Fruit fly (Drosophila melanogaster) whole organism, embryonic: ENCODE measurements around the gene RpS8.

ENCODE experiments used
- Bgb ChIP-seq: fragments of 200-800 bp; sonication (Bioruptor generic); IDR thresholded peaks from 2 replicates; pipeline ENCODE4 v1.3.6; 2022; ENCODE audit warnings: missing biosample characterization, missing genetic modification characterization; ENCODE audit not compliant: partially characterized antibody
- Blimp-1 ChIP-seq: fragments of 200-800 bp; sonication (Bioruptor generic); optimal IDR thresholded peaks from 3 replicates; lab custom pipeline; 2018; ENCODE audit warnings: missing biosample characterization, missing genetic modification characterization, mild to moderate bottlenecking, moderate library complexity, missing genetic modification reagents
- CG10543 ChIP-seq: fragments of 200-800 bp; sonication (Bioruptor generic); optimal IDR thresholded peaks from 3 replicates; lab custom pipeline; 2017; ENCODE audit warnings: missing biosample characterization, mild to moderate bottlenecking, missing genetic modification characterization, moderate library complexity
- CG12155 ChIP-seq: fragments of 200-800 bp; sonication (Bioruptor generic); optimal IDR thresholded peaks from 3 replicates; lab custom pipeline; 2016; ENCODE audit warnings: missing biosample characterization, missing genetic modification characterization
- CG12236 ChIP-seq: fragments of 200-800 bp; sonication (Bioruptor generic); optimal IDR thresholded peaks from 2 replicates; lab custom pipeline; 2016; ENCODE audit warnings: missing biosample characterization, missing genetic modification characterization
- CG1647 ChIP-seq: fragments of 200-800 bp; sonication (Bioruptor generic); optimal IDR thresholded peaks from 3 replicates; lab custom pipeline; 2016; ENCODE audit warnings: missing biosample characterization, missing genetic modification characterization
- CG18619 ChIP-seq: fragments of 200-800 bp; sonication (Bioruptor generic); optimal IDR thresholded peaks from 3 replicates; lab custom pipeline; 2017; ENCODE audit warnings: missing biosample characterization, mild to moderate bottlenecking, missing genetic modification characterization
- CG2889 ChIP-seq: fragments of 200-800 bp; sonication (Bioruptor generic); IDR thresholded peaks from 3 replicates; pipeline ENCODE4 v1.3.6; 2022; ENCODE audit warnings: missing biosample characterization, missing genetic modification characterization
- CG34376 ChIP-seq: fragments of 200-800 bp; sonication (Bioruptor generic); optimal IDR thresholded peaks from 2 replicates; lab custom pipeline; 2018; ENCODE audit warnings: missing biosample characterization, mild to moderate bottlenecking, missing genetic modification characterization
- CG4820 ChIP-seq: fragments of 200-800 bp; sonication (Bioruptor generic); optimal IDR thresholded peaks from 3 replicates; lab custom pipeline; 2016; ENCODE audit warnings: missing biosample characterization, missing genetic modification characterization
- CG7786 ChIP-seq: fragments of 200-800 bp; sonication (Bioruptor generic); optimal IDR thresholded peaks from 2 replicates; lab custom pipeline; 2016; ENCODE audit warnings: missing biosample characterization, missing genetic modification characterization
- D19B ChIP-seq: fragments of 200-800 bp; sonication (Bioruptor generic); optimal IDR thresholded peaks from 2 replicates; lab custom pipeline; 2017; ENCODE audit warnings: missing biosample characterization, mild to moderate bottlenecking, missing genetic modification characterization
- Dip2 ChIP-seq: fragments of 200-800 bp; sonication (Bioruptor generic); IDR thresholded peaks from 2 replicates; pipeline ENCODE4 v1.3.6; 2022; ENCODE audit warnings: missing biosample characterization, missing genetic modification characterization
- Ets65A ChIP-seq: fragments of 200-800 bp; sonication (Bioruptor generic); peaks from one replicate; lab custom pipeline; 2016; ENCODE audit warnings: missing biosample characterization, missing genetic modification characterization
- Ets97D ChIP-seq: fragments of 200-800 bp; sonication (Bioruptor generic); optimal IDR thresholded peaks from 3 replicates; lab custom pipeline; 2016; ENCODE audit warnings: missing biosample characterization, missing genetic modification characterization
- Gug ChIP-seq: fragments of 200-800 bp; sonication (Bioruptor generic); IDR thresholded peaks from 4 replicates; pipeline ENCODE4 v1.3.6; 2022; ENCODE audit warnings: missing biosample characterization, missing genetic modification characterization
- HmgD ChIP-seq: fragments of 200-800 bp; sonication (Bioruptor generic); optimal IDR thresholded peaks from 3 replicates; lab custom pipeline; 2016; ENCODE audit warnings: missing biosample characterization, missing genetic modification characterization
- Hr51 ChIP-seq, 2 experiments: fragments of 200-800 bp; sonication (Bioruptor generic); optimal IDR thresholded peaks; 2 replicates in 1 of 2; 3 replicates in 1 of 2; lab custom pipeline; 2016 to 2018; ENCODE audit warnings: missing biosample characterization in 2 of 2, missing genetic modification characterization in 2 of 2, mild to moderate bottlenecking in 1 of 2, moderate library complexity in 1 of 2
- Lim3 ChIP-seq: fragments of 200-800 bp; sonication (Bioruptor generic); IDR thresholded peaks from 2 replicates; pipeline ENCODE4 v1.3.6; 2022; ENCODE audit warnings: missing biosample characterization, missing genetic modification characterization
- Oaz ChIP-seq: fragments of 200-800 bp; sonication (Bioruptor generic); IDR thresholded peaks from 2 replicates; pipeline ENCODE4 v1.3.6; 2022; ENCODE audit warnings: missing biosample characterization, missing genetic modification characterization
- Oli ChIP-seq: fragments of 200-800 bp; sonication (Bioruptor generic); optimal IDR thresholded peaks from 2 replicates; lab custom pipeline; 2018; ENCODE audit warnings: missing biosample characterization, mild to moderate bottlenecking, missing genetic modification characterization, moderate library complexity
- Poxn ChIP-seq: fragments of 200-800 bp; sonication (Bioruptor generic); IDR thresholded peaks from 2 replicates; pipeline ENCODE4 v1.3.6; 2022; ENCODE audit warnings: missing biosample characterization, missing genetic modification characterization
- Rx ChIP-seq: fragments of 200-800 bp; sonication (Bioruptor generic); IDR thresholded peaks from 2 replicates; pipeline ENCODE4 v1.3.6; 2022; ENCODE audit warnings: missing biosample characterization, missing genetic modification characterization
- Xrp1 ChIP-seq: fragments of 200-800 bp; sonication (Bioruptor generic); IDR thresholded peaks from 2 replicates; pipeline ENCODE4 v1.3.6; 2022; ENCODE audit warnings: missing biosample characterization, missing genetic modification characterization
- bab2 ChIP-seq: fragments of 200-800 bp; sonication (Bioruptor generic); optimal IDR thresholded peaks from 2 replicates; lab custom pipeline; 2016; ENCODE audit warnings: missing biosample characterization, missing genetic modification characterization
- bsh ChIP-seq, 2 experiments: fragments of 200-800 bp; sonication (Bioruptor generic); optimal IDR thresholded peaks; 2 replicates each; lab custom pipeline; 2017 to 2018; ENCODE audit warnings: mild to moderate bottlenecking in 2 of 2, missing biosample characterization in 2 of 2, missing genetic modification characterization in 2 of 2, moderate library complexity in 1 of 2
- btn ChIP-seq: fragments of 200-800 bp; sonication (Bioruptor generic); optimal IDR thresholded peaks from 2 replicates; lab custom pipeline; 2016; ENCODE audit warnings: missing biosample characterization, missing genetic modification characterization
- en ChIP-seq: fragments of 200-800 bp; sonication (Bioruptor generic); optimal IDR thresholded peaks from 2 replicates; lab custom pipeline; 2016; ENCODE audit warnings: missing biosample characterization, missing genetic modification characterization
- exex ChIP-seq: fragments of 200-800 bp; sonication (Bioruptor generic); optimal IDR thresholded peaks from 4 replicates; lab custom pipeline; 2018; ENCODE audit warnings: missing biosample characterization, mild to moderate bottlenecking, missing genetic modification characterization, moderate library complexity
- fd96Cb ChIP-seq: fragments of 200-800 bp; sonication (Bioruptor generic); optimal IDR thresholded peaks from 2 replicates; lab custom pipeline; 2018; ENCODE audit warnings: missing biosample characterization, mild to moderate bottlenecking, missing genetic modification characterization, moderate library complexity
- gsb-n ChIP-seq: fragments of 200-800 bp; sonication (Bioruptor generic); optimal IDR thresholded peaks from 3 replicates; lab custom pipeline; 2018; ENCODE audit warnings: missing biosample characterization, mild to moderate bottlenecking, missing genetic modification characterization
- hkb ChIP-seq, 2 experiments: fragments of 200-800 bp in 1 of 2; fragments of >200 bp in 1 of 2; sonication (Bioruptor generic) in 1 of 2; IDR thresholded peaks in 1 of 2; optimal IDR thresholded peaks in 1 of 2; 2 replicates each; pipeline versions ENCODE4 v1.3.6 to Lab custom; 2017 to 2022; ENCODE audit warnings: missing biosample characterization in 1 of 2, missing genetic modification characterization in 1 of 2
- klu ChIP-seq: fragments of 200-800 bp; sonication (Bioruptor generic); IDR thresholded peaks from 2 replicates; pipeline ENCODE4 v1.3.6; 2022; ENCODE audit warnings: missing biosample characterization, missing genetic modification characterization
- kni ChIP-seq: fragments of 200-800 bp; sonication (Bioruptor generic); optimal IDR thresholded peaks from 3 replicates; lab custom pipeline; 2017; ENCODE audit warnings: mild to moderate bottlenecking, missing biosample characterization, missing genetic modification reagents, missing genetic modification characterization
- nom ChIP-seq: fragments of 200-800 bp; sonication (Bioruptor generic); optimal IDR thresholded peaks from 2 replicates; lab custom pipeline; 2017; ENCODE audit warnings: missing biosample characterization, missing genetic modification characterization, mild to moderate bottlenecking, moderate library complexity, missing genetic modification reagents
- onecut ChIP-seq: fragments of 200-800 bp; sonication (Bioruptor generic); IDR thresholded peaks from 2 replicates; pipeline ENCODE4 v1.3.6; 2022; ENCODE audit warnings: missing biosample characterization, missing genetic modification characterization
- pita ChIP-seq: fragments of 200-800 bp; sonication (Bioruptor generic); optimal IDR thresholded peaks from 2 replicates; lab custom pipeline; 2017; ENCODE audit warnings: missing biosample characterization, mild to moderate bottlenecking, missing genetic modification characterization
- salm ChIP-seq: fragments of 200-800 bp; sonication (Bioruptor generic); optimal IDR thresholded peaks from 2 replicates; lab custom pipeline; 2018; ENCODE audit warnings: missing biosample characterization, mild to moderate bottlenecking, missing genetic modification characterization
- schlank ChIP-seq: fragments of 200-800 bp; sonication (Bioruptor generic); optimal IDR thresholded peaks from 2 replicates; lab custom pipeline; 2018; ENCODE audit warnings: missing biosample characterization, mild to moderate bottlenecking, missing genetic modification characterization
- sim ChIP-seq: fragments of 200-800 bp; sonication (Bioruptor generic); IDR thresholded peaks from 2 replicates; pipeline ENCODE4 v1.3.6; 2022; ENCODE audit warnings: missing biosample characterization, missing genetic modification characterization
- slbo ChIP-seq: fragments of 200-800 bp; sonication (Bioruptor generic); IDR thresholded peaks from 2 replicates; pipeline ENCODE4 v1.3.6; 2022; ENCODE audit warnings: missing biosample characterization, missing genetic modification characterization
- sob ChIP-seq: fragments of 200-800 bp; sonication (Bioruptor generic); IDR thresholded peaks from 2 replicates; pipeline ENCODE4 v1.3.6; 2022; ENCODE audit warnings: missing biosample characterization, missing genetic modification characterization
- tgo ChIP-seq: fragments of 200-800 bp; sonication (Bioruptor generic); IDR thresholded peaks from 3 replicates; pipeline ENCODE4 v1.3.6; 2022; ENCODE audit warnings: missing biosample characterization, missing genetic modification characterization
- tin ChIP-seq: fragments of 200-800 bp; sonication (Bioruptor generic); optimal IDR thresholded peaks from 3 replicates; lab custom pipeline; 2016; ENCODE audit warnings: missing biosample characterization, missing genetic modification characterization
- tll ChIP-seq, 2 experiments: fragments of 200-800 bp in 1 of 2; fragments of >200 bp in 1 of 2; sonication (Bioruptor generic) in 1 of 2; optimal IDR thresholded peaks; 2 replicates each; lab custom pipeline; 2017 to 2019; ENCODE audit warnings: missing biosample characterization in 2 of 2, missing genetic modification characterization in 2 of 2, mild to moderate bottlenecking in 1 of 2, moderate library complexity in 1 of 2
- vnd ChIP-seq: fragments of 200-800 bp; sonication (Bioruptor generic); IDR thresholded peaks from 3 replicates; pipeline ENCODE4 v1.3.6; 2022; ENCODE audit warnings: missing biosample characterization, missing genetic modification characterization; ENCODE audit not compliant: partially characterized antibody
- vvl ChIP-seq: fragments of 200-800 bp; sonication (Bioruptor generic); IDR thresholded peaks from 2 replicates; pipeline ENCODE4 v1.3.6; 2022; ENCODE audit warnings: missing biosample characterization, missing genetic modification characterization

Gene RpS8

DNA sequence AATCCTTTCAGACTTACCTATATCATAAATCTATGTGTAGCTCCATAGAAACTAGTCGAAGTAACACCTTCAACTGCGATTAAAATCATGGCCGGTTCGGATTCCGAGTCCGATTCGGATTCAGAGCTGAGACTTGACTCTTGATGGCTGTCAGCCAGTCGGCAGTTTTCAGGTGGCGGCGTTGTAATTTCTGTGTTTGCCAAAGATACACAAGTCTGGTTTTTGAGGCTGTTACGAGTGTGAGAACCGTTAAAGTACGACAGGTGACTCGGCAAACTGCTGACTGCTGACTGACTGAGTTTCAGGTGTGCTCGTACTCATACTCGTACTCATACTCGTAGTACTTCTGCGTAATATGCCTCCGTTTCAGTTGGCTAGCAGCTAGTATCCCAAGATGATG is 29.8 kb downstream of the RpS8 start (continued):
- TF ChIP-seq pita (GFP tag; lab: Kevin White, UChicago) (no peak), exex (tag; lab: Kevin White, UChicago) (no peak), tll (GFP tag; optimal IDR thresholded peaks at IDR 0.05; lab: Kevin White, UChicago) (peak in 1 of 2 experiments; percentile 3), Hr51 (GFP tag; optimal IDR thresholded peaks at IDR 0.05; lab: Kevin White, UChicago) (peak in 1 of 2 experiments; percentile 9), onecut (GFP tag; lab: Robert Waterston, UW) (no peak; the same call in 1 of the 2 replicates), Xrp1 (GFP tag; lab: Robert Waterston, UW) (0 out of 2 replicates have a peak, but pooled peaks have one; percentile 14), sob (peak; percentile 41; the same call in 1 of the 2 replicates), hkb (optimal IDR thresholded peaks at IDR 0.05; lab: Kevin White, UChicago) (no peak), hkb (GFP tag; IDR thresholded peaks at IDR 0.05; lab: Robert Waterston, UW) (0 out of 2 replicates have a peak, but pooled peaks have one; percentile 14), HmgD (no peak)

- peak; percentile 97 for TF ChIP-seq Blimp-1
- no peak for TF ChIP-seq bab2 (GFP tag; lab: Kevin White, UChicago)
- no peak for TF ChIP-seq pita (GFP tag; lab: Kevin White, UChicago)
- TF ChIP-seq Oaz (GFP tag; lab: Robert Waterston, UW): no peak
- TF ChIP-seq vvl: peak; percentile 65; the same call in 1 of the 2 replicates
- TF ChIP-seq gsb-n (tag; lab: Kevin White, UChicago): peak; percentile 37
- peak; percentile 49 for TF ChIP-seq kni (GFP tag; lab: Kevin White, UChicago)
- TF ChIP-seq Ets65A (GFP tag; lab: Kevin White, UChicago): peak; percentile 74
These were observed 31.6 kb downstream of the RpS8 start for dm6 chr3R:29893030-29893429.

- TF ChIP-seq Ets97D (no peak), salm (tag; lab: Kevin White, UChicago) (peak; percentile 48), fd96Cb (tag; lab: Kevin White, UChicago) (peak; percentile 53), CG10543 (GFP tag; lab: Kevin White, UChicago) (peak; percentile 46), CG12236 (no peak), tgo (GFP tag; lab: Robert Waterston, UW) (peak; percentile 67), nom (GFP tag; lab: Kevin White, UChicago) (no peak), Rx (GFP tag; lab: Robert Waterston, UW) (no peak), klu (GFP tag; lab: Robert Waterston, UW) (peak; percentile 43), bsh (GFP tag; optimal IDR thresholded peaks at IDR 0.05; lab: Kevin White, UChicago) (peak in 1 of 2 experiments; percentile 27), CG18619 (GFP tag; lab: Kevin White, UChicago) (peak; percentile 55), Poxn (GFP tag; lab: Robert Waterston, UW) (no peak), schlank (tag; lab: Kevin White, UChicago) (peak; percentile 18), Bgb (no peak), Oli (tag; lab: Kevin White, UChicago) (peak; percentile 73), Dip2 (no peak), D19B (GFP tag; lab: Kevin White, UChicago) (peak; percentile 51), gsb-n (tag; lab: Kevin White, UChicago) (no peak), CG7786 (GFP tag; lab: Kevin White, UChicago) (peak; percentile 33), CG1647 (no peak), vnd (no peak), en (no peak), CG12155 (GFP tag; lab: Kevin White, UChicago) (peak; percentile 29), sim (GFP tag; lab: Robert Waterston, UW) (no peak), btn (GFP tag; lab: Kevin White, UChicago) (no peak), CG4820 (GFP tag; lab: Kevin White, UChicago) (peak; percentile 24), Gug (peak; percentile 12; the same call in 2 of the 4 replicates), slbo (GFP tag; lab: Robert Waterston, UW) (peak; percentile 73), Lim3 (GFP tag; lab: Robert Waterston, UW) (no peak), tin (peak; percentile 11), CG2889 (0 out of 3 replicates have a peak, but pooled peaks have one; percentile 40), CG34376 (GFP tag; lab: Kevin White, UChicago) (peak; percentile 6)
These were observed 33.0 kb downstream of the RpS8 start for dm6 chr3R:29894393-29894792.
